Worm (Caenorhabditis elegans) whole organism, late embryonic: ENCODE results near the gene C30G7.2.
A peak's percentile ranks its signal among the peaks of the same experiment; 100 is the strongest.
"Not testable (repeated sequence)": the region's sequence is repeated elsewhere in the genome, so short reads cannot be mapped to it uniquely, and the experiment has no call there.

Experiments used
- K02D7.2 ChIP-seq: sonication (generic microtip); optimal IDR thresholded peaks from 2 replicates; lab custom pipeline; 2017; ENCODE audit warnings: mild to moderate bottlenecking, missing genetic modification characterization, missing compliant biosample characterization
- T23F11.4 ChIP-seq: fragments of 200-800 bp; sonication (Bioruptor generic); optimal IDR thresholded peaks from 2 replicates; lab custom pipeline; 2018; ENCODE audit warnings: mild to moderate bottlenecking, missing genetic modification characterization, missing compliant biosample characterization
- ahr-1 ChIP-seq: sonication (generic microtip); optimal IDR thresholded peaks from 2 replicates; lab custom pipeline; 2016; ENCODE audit warnings: missing genetic modification characterization, missing compliant biosample characterization
- ceh-14 ChIP-seq: sonication (generic microtip); optimal IDR thresholded peaks from 2 replicates; lab custom pipeline; 2016; ENCODE audit warnings: missing genotype, missing genetic modification characterization, missing compliant biosample characterization
- ceh-18 ChIP-seq: sonication (generic microtip); optimal IDR thresholded peaks from 2 replicates; lab custom pipeline; 2016; ENCODE audit warnings: missing genetic modification characterization, missing compliant biosample characterization
- ceh-31 ChIP-seq: sonication (generic microtip); optimal IDR thresholded peaks from 2 replicates; lab custom pipeline; 2016; ENCODE audit warnings: missing genetic modification characterization, missing compliant biosample characterization
- ceh-34 ChIP-seq: sonication (generic microtip); optimal IDR thresholded peaks from 2 replicates; lab custom pipeline; 2016; ENCODE audit warnings: mild to moderate bottlenecking, missing genetic modification characterization, missing compliant biosample characterization
- ceh-9 ChIP-seq: sonication (generic microtip); optimal IDR thresholded peaks from 2 replicates; lab custom pipeline; 2016; ENCODE audit warnings: mild to moderate bottlenecking, missing genetic modification characterization, inconsistent platforms, missing compliant biosample characterization
- che-1 ChIP-seq: sonication (generic microtip); optimal IDR thresholded peaks from 2 replicates; lab custom pipeline; 2016; ENCODE audit warnings: mild to moderate bottlenecking, missing genetic modification characterization, missing compliant biosample characterization
- dmd-4 ChIP-seq: sonication (generic microtip); optimal IDR thresholded peaks from 2 replicates; lab custom pipeline; 2016; ENCODE audit warnings: borderline replicate concordance, missing genetic modification characterization, missing compliant biosample characterization
- elt-4 ChIP-seq: sonication (generic microtip); optimal IDR thresholded peaks from 2 replicates; lab custom pipeline; 2016; ENCODE audit warnings: missing genetic modification characterization, missing compliant biosample characterization
- ets-4 ChIP-seq: sonication (generic microtip); optimal IDR thresholded peaks from 2 replicates; lab custom pipeline; 2016; ENCODE audit warnings: missing genetic modification characterization, missing compliant biosample characterization
- fax-1 ChIP-seq: sonication (generic microtip); optimal IDR thresholded peaks from 2 replicates; lab custom pipeline; 2016; ENCODE audit warnings: missing genotype, missing genetic modification characterization, missing compliant biosample characterization
- fkh-10 ChIP-seq: fragments of 150-350 bp; optimal IDR thresholded peaks from 2 replicates; lab custom pipeline; 2014; ENCODE audit warnings: missing biosample characterization, missing genetic modification reagents, missing genetic modification characterization
- hlh-15 ChIP-seq: sonication (generic microtip); optimal IDR thresholded peaks from 2 replicates; lab custom pipeline; 2016; ENCODE audit warnings: missing genetic modification characterization, missing compliant biosample characterization
- lim-6 ChIP-seq: sonication (generic microtip); optimal IDR thresholded peaks from 2 replicates; lab custom pipeline; 2016; ENCODE audit warnings: missing genetic modification characterization, missing compliant biosample characterization
- lin-11 ChIP-seq: fragments of 200-800 bp; sonication (Bioruptor generic); optimal IDR thresholded peaks from 2 replicates; lab custom pipeline; 2018; ENCODE audit warnings: mild to moderate bottlenecking, missing genetic modification characterization, missing compliant biosample characterization
- madf-2 ChIP-seq: sonication (generic microtip); optimal IDR thresholded peaks from 2 replicates; lab custom pipeline; 2017; ENCODE audit warnings: missing genetic modification characterization, missing compliant biosample characterization
- mec-3 ChIP-seq: sonication (generic microtip); optimal IDR thresholded peaks from 2 replicates; lab custom pipeline; 2016; ENCODE audit warnings: borderline replicate concordance, missing genetic modification characterization, missing compliant biosample characterization
- nfya-1 ChIP-seq: sonication (generic microtip); optimal IDR thresholded peaks from 2 replicates; lab custom pipeline; 2017; ENCODE audit warnings: missing genetic modification characterization, mild to moderate bottlenecking, missing compliant biosample characterization, antibody characterized with exemption, moderate library complexity
- nhr-232 ChIP-seq: sonication (generic microtip); optimal IDR thresholded peaks from 2 replicates; lab custom pipeline; 2016; ENCODE audit warnings: missing genetic modification characterization, missing compliant biosample characterization
- pat-9 ChIP-seq: fragments of 200-800 bp; sonication (Bioruptor generic); optimal IDR thresholded peaks from 2 replicates; lab custom pipeline; 2018; ENCODE audit warnings: mild to moderate bottlenecking, missing genetic modification characterization, moderate library complexity, missing compliant biosample characterization
- pax-1 ChIP-seq: fragments of 150-350 bp; optimal IDR thresholded peaks from 2 replicates; lab custom pipeline; 2014; ENCODE audit warnings: missing biosample characterization, missing genetic modification characterization
- pha-4 ChIP-seq: fragments of 150-350 bp; optimal IDR thresholded peaks from 2 replicates; lab custom pipeline; 2018; ENCODE audit warnings: missing biosample characterization, missing genetic modification reagents, missing genetic modification characterization
- ref-2 ChIP-seq: sonication (generic microtip); optimal IDR thresholded peaks from 2 replicates; lab custom pipeline; 2016; ENCODE audit warnings: missing genetic modification characterization, missing compliant biosample characterization
- tbx-2 ChIP-seq: sonication (generic microtip); optimal IDR thresholded peaks from 2 replicates; lab custom pipeline; 2016; ENCODE audit warnings: missing genetic modification characterization, missing compliant biosample characterization
- tbx-7 ChIP-seq: sonication (generic microtip); optimal IDR thresholded peaks from 2 replicates; lab custom pipeline; 2016; ENCODE audit warnings: missing genotype, missing genetic modification characterization, missing compliant biosample characterization
- ttx-3 ChIP-seq: sonication (generic microtip); optimal IDR thresholded peaks from 2 replicates; lab custom pipeline; 2016; ENCODE audit warnings: missing genetic modification reagents, missing genetic modification characterization, missing compliant biosample characterization
- unc-86 ChIP-seq: sonication (generic microtip); optimal IDR thresholded peaks from 2 replicates; lab custom pipeline; 2016; ENCODE audit warnings: missing genetic modification characterization, missing compliant biosample characterization
- zip-5 ChIP-seq: sonication (generic microtip); optimal IDR thresholded peaks from 2 replicates; lab custom pipeline; 2016; ENCODE audit warnings: missing genetic modification characterization, missing compliant biosample characterization
- ztf-16 ChIP-seq: sonication (generic microtip); optimal IDR thresholded peaks from 2 replicates; lab custom pipeline; 2017; ENCODE audit warnings: missing genetic modification characterization, missing compliant biosample characterization

Gene C30G7.2

DNA sequence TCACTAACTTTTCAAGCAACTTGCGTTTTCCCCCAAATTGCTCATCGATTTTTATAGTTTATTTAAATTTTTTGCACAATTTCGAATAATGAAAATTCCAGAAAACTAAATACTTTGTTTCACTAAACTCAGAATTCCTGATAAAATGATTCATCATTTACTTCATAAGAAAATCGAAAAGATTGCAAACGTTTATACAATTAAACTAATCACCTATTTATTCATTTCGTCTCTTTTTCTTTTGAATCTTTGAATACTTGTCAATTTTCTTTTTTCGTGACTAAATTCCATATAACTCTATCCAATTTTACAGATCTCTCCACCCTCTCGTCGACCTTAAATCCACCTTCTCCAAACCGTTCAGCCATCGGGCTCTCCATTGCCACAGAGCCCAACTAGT is at the start of gene C30G7.2:
TSS of gene C30G7.2 (plus strand) at position 301 of the 400 bp plus-strand sequence.
- TF ChIP-seq tbx-7 (tag; lab: Kevin White, UChicago) (no peak), ceh-34 (tag; lab: Kevin White, UChicago) (no peak), nhr-232 (no peak), hlh-15 (tag; lab: Kevin White, UChicago) (no peak), lim-6 (tag; lab: Kevin White, UChicago) (no peak), madf-2 (no peak)

- TF ChIP-seq ahr-1; fax-1 (tag; lab: Kevin White, UChicago); T23F11.4 (GFP tag; lab: Kevin White, UChicago): not testable (repeated sequence)
These were observed 45.9 kb upstream of the C30G7.2 start, which contains the start of gene nspa-2 for ce11 chrV:14890782-14891181. TSS of gene nspa-2 (plus strand) at chrV:14891082.

ce11 chrV:14893355-14894050 is 43.2 kb upstream of the C30G7.2 start, which contains the start of the genes mpst-2 and H12D21.5:
TSS of gene mpst-2 (minus strand) at chrV:14893455.
TSS of gene H12D21.5 (plus strand) at chrV:14894000.
- no peak for TF ChIP-seq fkh-10 (GFP tag; lab: Kevin White, UChicago)
- no peak for TF ChIP-seq ztf-16 (tag; lab: Kevin White, UChicago)

ce11 chrV:14895557-14895956 is 41.1 kb upstream of the C30G7.2 start, which contains the start of gene mpst-3:
TSS of gene mpst-3 (plus strand) at chrV:14895647.
- TF ChIP-seq elt-4 (tag; lab: Kevin White, UChicago): no peak
- no peak for TF ChIP-seq lin-11
- no peak for TF ChIP-seq mec-3 (tag; lab: Kevin White, UChicago)
- TF ChIP-seq dmd-4 (tag; lab: Kevin White, UChicago): no peak
- TF ChIP-seq ahr-1: no peak
- no peak for TF ChIP-seq K02D7.2 (tag; lab: Kevin White, UChicago)
- TF ChIP-seq ref-2 (tag; lab: Kevin White, UChicago): no peak
- TF ChIP-seq pat-9 (tag; lab: Kevin White, UChicago): no peak
- TF ChIP-seq che-1: no peak
- no peak for TF ChIP-seq pha-4 (tag; lab: Kevin White, UChicago)
- TF ChIP-seq tbx-7 (tag; lab: Kevin White, UChicago): no peak

DNA sequence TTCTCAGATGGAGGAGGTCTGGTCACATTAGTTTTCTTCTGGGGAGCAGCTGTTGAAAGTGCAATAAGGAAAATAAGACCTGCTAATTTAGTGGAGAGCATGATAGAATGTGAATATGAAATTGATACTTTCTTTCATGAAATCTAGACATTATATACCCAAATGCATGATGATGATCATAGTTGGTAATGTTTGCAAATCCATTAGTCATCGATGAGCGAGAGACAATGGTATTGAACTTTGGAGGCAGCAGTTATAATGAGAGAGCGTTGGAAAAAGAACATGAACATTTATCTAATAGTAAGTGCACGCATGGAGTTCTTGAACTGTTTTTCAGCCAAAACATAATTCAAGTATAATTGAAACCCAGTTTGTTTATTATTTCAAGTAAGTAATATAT is 39.0 kb upstream of the C30G7.2 start, which contains the start of gene H12D21.6:
TSS of gene H12D21.6 (minus strand) at position 101 of the 400 bp plus-strand sequence.
- TF ChIP-seq nhr-232: no peak
- no peak for TF ChIP-seq nfya-1 (tag; lab: Kevin White, UChicago)
- no peak for TF ChIP-seq tbx-2

ce11 chrV:14899545-14899944 is 37.1 kb upstream of the C30G7.2 start, which contains the start of gene H12D21.10:
TSS of gene H12D21.10 (plus strand) at chrV:14899804.
- TF ChIP-seq ceh-31 (tag; lab: Kevin White, UChicago) (peak; percentile 34), ceh-9 (tag; lab: Kevin White, UChicago) (no peak)

DNA sequence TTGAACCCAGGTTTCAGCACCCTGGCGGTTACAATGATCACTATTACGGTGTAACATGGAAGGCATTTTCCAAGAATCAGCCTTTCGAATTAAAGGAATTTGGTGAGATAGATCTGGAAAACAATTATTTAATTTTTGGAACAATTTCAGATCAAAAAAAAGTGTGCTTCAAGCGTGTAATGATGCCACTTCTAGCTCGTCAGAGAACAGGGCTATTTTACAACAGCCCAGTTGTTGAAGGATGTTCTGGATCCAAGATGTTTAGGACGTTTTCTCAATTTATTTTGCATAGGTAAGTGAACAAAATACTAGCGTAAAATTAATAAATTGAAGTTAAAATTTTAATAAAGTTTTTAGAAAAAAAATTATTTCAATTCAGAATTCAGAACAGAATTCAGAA is 35.8 kb upstream of the C30G7.2 start:
- TF ChIP-seq unc-86 (tag; lab: Kevin White, UChicago): no peak
- TF ChIP-seq che-1: no peak
- TF ChIP-seq ceh-14: no peak
- TF ChIP-seq, all 69 proteins: peak for 0

- TF ChIP-seq ttx-3 (tag; lab: Kevin White, UChicago): no peak
- no peak for TF ChIP-seq ets-4 (tag; lab: Kevin White, UChicago)
- TF ChIP-seq hlh-15 (tag; lab: Kevin White, UChicago): no peak
- TF ChIP-seq ceh-18: no peak
- no peak for TF ChIP-seq pax-1
- no peak for TF ChIP-seq T23F11.4 (GFP tag; lab: Kevin White, UChicago)
- TF ChIP-seq zip-5 (tag; lab: Kevin White, UChicago): no peak
These were observed 29.2 kb upstream of the C30G7.2 start for ce11 chrV:14907445-14907844.
